Worm (Caenorhabditis elegans) whole organism, L4 larva: ENCODE results near the gene H20J04.4.

Source experiments
- Y5F2A.4 ChIP-seq: fragments of 200-800 bp; sonication (Bioruptor generic); optimal IDR thresholded peaks from 2 replicates; lab custom pipeline; 2018; ENCODE audit warnings: mild to moderate bottlenecking, missing genetic modification characterization, missing compliant biosample characterization
- ama-1 ChIP-seq: fragments of 150-350 bp; optimal IDR thresholded peaks from 2 replicates; lab custom pipeline; 2014; ENCODE audit warnings: inconsistent platforms, mixed read lengths
- egl-27 ChIP-seq: sonication (generic microtip); optimal IDR thresholded peaks from 3 replicates; lab custom pipeline; 2017; ENCODE audit warnings: missing biosample characterization, missing genetic modification reagents, missing genetic modification characterization
- egl-43 ChIP-seq: fragments of 200-800 bp; sonication (Bioruptor generic); IDR thresholded peaks from 2 replicates; pipeline ENCODE4 v1.3.6; 2022; ENCODE audit warnings: missing genetic modification reagents, missing genetic modification characterization, missing compliant biosample characterization
- snpc-4 ChIP-seq: fragments of 150-350 bp; optimal IDR thresholded peaks from 2 replicates; lab custom pipeline; 2014; ENCODE audit warnings: missing biosample characterization, missing genetic modification characterization
- spr-1 ChIP-seq: sonication (generic microtip); optimal IDR thresholded peaks from 2 replicates; lab custom pipeline; 2016; ENCODE audit warnings: mild to moderate bottlenecking, missing genetic modification characterization, missing compliant biosample characterization
- zip-11 ChIP-seq: fragments of 200-800 bp; sonication (Bioruptor generic); IDR thresholded peaks from 2 replicates; pipeline ENCODE4 v1.3.6; 2022; ENCODE audit warnings: missing genetic modification characterization, missing compliant biosample characterization
- ztf-11 ChIP-seq: fragments of 150-350 bp; optimal IDR thresholded peaks from 2 replicates; lab custom pipeline; 2014; ENCODE audit warnings: missing biosample characterization, missing genetic modification characterization

DNA sequence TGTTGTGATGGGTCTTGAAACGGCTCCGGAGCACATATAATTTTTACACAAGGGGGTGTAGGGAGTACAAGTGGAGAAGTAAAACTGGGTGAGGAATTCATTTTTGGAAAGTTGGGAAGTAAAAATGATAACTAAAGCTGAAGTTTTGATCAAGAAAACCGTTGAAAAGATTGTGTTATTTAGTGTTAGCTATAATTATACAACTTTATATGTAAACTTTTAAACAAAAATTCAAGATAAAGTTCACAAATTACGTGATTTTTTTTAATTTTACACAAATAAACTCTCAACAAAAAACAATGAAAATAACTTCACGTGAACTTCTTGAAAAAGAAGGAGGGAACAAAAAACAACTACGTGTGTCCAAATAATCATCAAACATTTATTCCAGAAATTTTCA lies 26.4 kb downstream of the H20J04.4 start, which contains the start of the genes H20J04.7 and H20J04.1:
- TF ChIP-seq Y5F2A.4 (GFP tag; lab: Kevin White, UChicago) (no peak), spr-1 (tag; lab: Kevin White, UChicago) (no peak), ztf-11 (tag; lab: Kevin White, UChicago) (no peak), zip-11 (GFP tag; lab: Robert Waterston, UW) (no peak), ama-1 (lab: Kevin White, UChicago) (no peak), egl-27 (no peak), egl-43 (GFP tag; lab: Robert Waterston, UW) (no peak), snpc-4 (tag; lab: Kevin White, UChicago) (no peak)
